Fruit fly (Drosophila melanogaster): Measurements from ENCODE around the gene PolE1.

PolE1 gene

DNA sequence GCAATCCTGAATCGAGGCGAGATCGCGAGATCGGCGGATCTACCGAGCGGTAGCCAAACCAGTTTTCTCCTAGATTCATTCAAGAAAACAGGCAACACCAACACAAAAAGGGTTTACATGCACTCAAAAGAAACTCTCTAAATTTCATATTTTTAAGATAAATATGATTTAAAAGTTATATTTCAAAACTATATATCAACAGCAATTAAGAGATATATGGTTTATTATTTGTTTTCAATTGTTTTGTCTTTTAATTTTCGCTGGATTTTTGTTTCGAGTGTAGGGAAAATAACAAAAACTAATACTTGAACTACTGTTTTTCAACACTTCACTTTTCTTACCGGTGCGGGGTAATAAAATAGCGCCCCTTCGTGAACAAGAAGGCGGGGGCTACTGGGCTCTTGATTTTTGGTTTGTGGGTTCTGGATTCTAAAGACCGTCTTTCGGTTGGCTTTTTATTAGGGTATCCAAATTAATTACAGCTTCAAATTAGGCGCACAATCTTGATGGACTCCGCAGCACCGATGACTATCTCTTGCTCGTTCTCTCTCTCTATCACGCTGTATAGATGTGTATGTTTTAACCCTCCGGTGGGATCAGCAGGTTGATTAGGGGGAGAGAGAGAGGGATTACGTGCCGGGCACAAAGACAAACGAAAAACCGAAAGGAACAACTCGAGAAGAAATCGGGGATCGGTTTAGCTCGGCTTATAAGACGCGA lies 2.7 kb upstream of the PolE1 start (continued):
- TF ChIP-seq CG10959 (GFP tag; IDR thresholded peaks at IDR 0.05) (0 out of 2 replicates have a peak, but pooled peaks have one; percentile 7), CG17361 (GFP tag; IDR thresholded peaks at IDR 0.05) (peak; percentile 62; the same call in 2 of the 3 replicates), lbe (GFP tag; optimal IDR thresholded peaks at IDR 0.05) (no peak), emc (GFP tag; optimal IDR thresholded peaks at IDR 0.05) (no peak), Xrp1 (GFP tag; IDR thresholded peaks at IDR 0.05) (peak; percentile 84), nom (GFP tag; optimal IDR thresholded peaks at IDR 0.05) (peak; percentile 24), Hsf (GFP tag; optimal IDR thresholded peaks at IDR 0.05) (peak; percentile 6), bcd (GFP tag; optimal IDR thresholded peaks at IDR 0.05) (peak; percentile 47), Camta (GFP tag; optimal IDR thresholded peaks at IDR 0.05) (no peak), hkb (optimal IDR thresholded peaks at IDR 0.05) (no peak), hkb (GFP tag; IDR thresholded peaks at IDR 0.05) (0 out of 2 replicates have a peak, but pooled peaks have one; percentile 23), D (optimal IDR thresholded peaks at IDR 0.05) (no peak), D (GFP tag; optimal IDR thresholded peaks at IDR 0.05) (peak; percentile 33), CG1529 (GFP tag; optimal IDR thresholded peaks at IDR 0.05) (peak; percentile 17), lov (optimal IDR thresholded peaks at IDR 0.05) (no peak), lov (GFP tag; IDR thresholded peaks at IDR 0.05) (peak; percentile 39; the same call in 1 of the 3 replicates), prd (optimal IDR thresholded peaks at IDR 0.05) (no peak), prd (GFP tag; IDR thresholded peaks at IDR 0.05) (peak; percentile 53; the same call in 2 of the 3 replicates), org-1 (GFP tag; optimal IDR thresholded peaks at IDR 0.05) (no peak), Chrac-16 (GFP tag; optimal IDR thresholded peaks at IDR 0.05) (peak; percentile 45), CG1024 (GFP tag; IDR thresholded peaks at IDR 0.05) (peak; percentile 13; the same call in 1 of the 2 replicates), ranshi (GFP tag; IDR thresholded peaks at IDR 0.05) (peak; percentile 28; the same call in 1 of the 2 replicates), Lhr (GFP tag; optimal IDR thresholded peaks at IDR 0.05) (peak; percentile 0), CG8359 (GFP tag; optimal IDR thresholded peaks at IDR 0.05; ENCODE audit: borderline replicate concordance) (peak; percentile 44), CG17829 (tag; optimal IDR thresholded peaks at IDR 0.05) (peak; percentile 77), gcm (GFP tag; optimal IDR thresholded peaks at IDR 0.05) (peak; percentile 39), CG4820 (GFP tag; optimal IDR thresholded peaks at IDR 0.05) (peak; percentile 29), Eip74EF (GFP tag; optimal IDR thresholded peaks at IDR 0.05) (no peak), CG10366 (GFP tag; IDR thresholded peaks at IDR 0.05) (no peak), CG14710 (tag; optimal IDR thresholded peaks at IDR 0.05) (peak; percentile 76), ems (GFP tag; optimal IDR thresholded peaks at IDR 0.05) (peak; percentile 19), PHDP (tag; optimal IDR thresholded peaks at IDR 0.05) (peak; percentile 12), Pdp1 (GFP tag; optimal IDR thresholded peaks at IDR 0.05) (peak in 1 of 2 experiments; percentile 10), zfh1 (GFP tag; IDR thresholded peaks at IDR 0.05) (0 out of 3 replicates have a peak, but pooled peaks have one; percentile 35), unpg (GFP tag; optimal IDR thresholded peaks at IDR 0.05) (peak; percentile 56), Spps (tag; optimal IDR thresholded peaks at IDR 0.05) (peak; percentile 63), CG30403 (GFP tag; optimal IDR thresholded peaks at IDR 0.05) (peak; percentile 35), CG9727 (GFP tag; optimal IDR thresholded peaks at IDR 0.05) (peak; percentile 80), Sox100B (GFP tag; optimal IDR thresholded peaks at IDR 0.05) (peak; percentile 36), Hr3 (GFP tag; optimal IDR thresholded peaks at IDR 0.05) (peak; percentile 11), slou (GFP tag; optimal IDR thresholded peaks at IDR 0.05) (no peak), nerfin-1 (tag; optimal IDR thresholded peaks at IDR 0.05) (peak; percentile 28), klu (GFP tag; IDR thresholded peaks at IDR 0.05) (no peak), CG7271 (tag; optimal IDR thresholded peaks at IDR 0.05) (peak; percentile 55), CG6654 (GFP tag; optimal IDR thresholded peaks at IDR 0.05) (no peak), Ssrp (tag; optimal IDR thresholded peaks at IDR 0.05) (peak; percentile 26), lilli (GFP tag; optimal IDR thresholded peaks at IDR 0.05) (peak; percentile 3), E2f2 (GFP tag; IDR thresholded peaks at IDR 0.05) (peak; percentile 24; the same call in 1 of the 2 replicates), NK7.1 (GFP tag; optimal IDR thresholded peaks at IDR 0.05) (no peak), CG18262 (tag; optimal IDR thresholded peaks at IDR 0.05) (peak; percentile 83)
